Worm (Caenorhabditis elegans): ENCODE measurements around the gene C55C3.3.

Gene C55C3.3

ce11 chrIV:5650761-5651332 lies 34.2 kb upstream of the C55C3.3 start (continued):
- TF ChIP-seq Y48G9A.11 (GFP tag; IDR thresholded peaks at IDR 0.05) (no peak), aly-2 (tag; optimal IDR thresholded peaks at IDR 0.05) (no peak), T26A8.4 (GFP tag; IDR thresholded peaks at IDR 0.05) (peak; percentile 39; the same call in 1 of the 2 replicates), aha-1 (tag) (peak; percentile 52), mep-1 (tag; optimal IDR thresholded peaks at IDR 0.05) (peak; percentile 14), ctbp-1 (GFP tag; IDR thresholded peaks at IDR 0.05) (peak; percentile 25; the same call in 1 of the 2 replicates), attf-4 (tag; optimal IDR thresholded peaks at IDR 0.05) (no peak)

ce11 chrIV:5652811-5653483 lies 32.1 kb upstream of the C55C3.3 start:
- TF ChIP-seq daf-8 (GFP tag; IDR thresholded peaks at IDR 0.05): no peak
- peak; percentile 39; the same call in 1 of the 2 replicates for TF ChIP-seq snpc-1.2 (GFP tag; IDR thresholded peaks at IDR 0.05)
- peak; percentile 78 for TF ChIP-seq aha-1 (tag)
- peak; percentile 30 for TF ChIP-seq dve-1 (tag; optimal IDR thresholded peaks at IDR 0.05; ENCODE audit: insufficient read depth)
- no peak for TF ChIP-seq nhr-48 (tag; optimal IDR thresholded peaks at IDR 0.05)
- TF ChIP-seq T26A8.4 (GFP tag; IDR thresholded peaks at IDR 0.05): no peak
- TF ChIP-seq mxl-3 (GFP tag; optimal IDR thresholded peaks at IDR 0.05): no peak
- no peak for TF ChIP-seq attf-4 (tag; optimal IDR thresholded peaks at IDR 0.05)
- no peak for TF ChIP-seq set-16 (GFP tag; IDR thresholded peaks at IDR 0.05)
- no peak for TF ChIP-seq hif-1 (tag; optimal IDR thresholded peaks at IDR 0.05)
- TF ChIP-seq lin-38 (GFP tag; IDR thresholded peaks at IDR 0.05): no peak
- no peak for TF ChIP-seq nhr-76 (tag; optimal IDR thresholded peaks at IDR 0.05)
- no peak for TF ChIP-seq rbr-2 (tag; optimal IDR thresholded peaks at IDR 0.05)
- no peak for TF ChIP-seq fos-1 (tag; optimal IDR thresholded peaks at IDR 0.05)
- no peak for TF ChIP-seq lsy-2 (tag; optimal IDR thresholded peaks at IDR 0.05)
- TF ChIP-seq ceh-20 (GFP tag; IDR thresholded peaks at IDR 0.05): no peak
- TF ChIP-seq dmd-6 (GFP tag; IDR thresholded peaks at IDR 0.05): peak; percentile 35
- no peak for TF ChIP-seq daf-12 (tag; optimal IDR thresholded peaks at IDR 0.05)
- no peak for TF ChIP-seq ztf-7 (tag; optimal IDR thresholded peaks at IDR 0.05)
- TF ChIP-seq zfp-3 (GFP tag; conservative IDR thresholded peaks at IDR 0.05): 0 out of 2 replicates have a peak, but pooled peaks have one; percentile 50
- TF ChIP-seq zfp-2 (tag; optimal IDR thresholded peaks at IDR 0.05): no peak
- no peak for TF ChIP-seq nhr-11 (tag; optimal IDR thresholded peaks at IDR 0.05)
- TF ChIP-seq ceh-28 (tag; optimal IDR thresholded peaks at IDR 0.05): no peak
- TF ChIP-seq nhr-111 (GFP tag; optimal IDR thresholded peaks at IDR 0.05): no peak

ce11 chrIV:5653649-5654048 lies 31.4 kb upstream of the C55C3.3 start, which contains the start of gene clec-178:
Gene clec-178, plus strand, starts transcription at chrIV:5653949.
- TF ChIP-seq lin-1 (GFP tag; IDR thresholded peaks at IDR 0.05): no peak
- TF ChIP-seq aha-1 (tag): peak; percentile 63

ce11 chrIV:5654203-5654602 lies 30.9 kb upstream of the C55C3.3 start:
- TF ChIP-seq Y75B8A.6 (GFP tag; IDR thresholded peaks at IDR 0.05): no peak
- no peak for TF ChIP-seq rbr-2 (tag; optimal IDR thresholded peaks at IDR 0.05)
- TF ChIP-seq nhr-102 (tag; optimal IDR thresholded peaks at IDR 0.05): peak; percentile 9
- TF ChIP-seq zfp-2 (tag; optimal IDR thresholded peaks at IDR 0.05): no peak
- TF ChIP-seq dve-1 (tag; optimal IDR thresholded peaks at IDR 0.05; ENCODE audit: insufficient read depth): peak; percentile 68
- TF ChIP-seq lsy-2 (tag; optimal IDR thresholded peaks at IDR 0.05): no peak
- TF ChIP-seq nhr-77 (tag; optimal IDR thresholded peaks at IDR 0.05): peak; percentile 33
- no peak for TF ChIP-seq lir-3 (tag; optimal IDR thresholded peaks at IDR 0.05)
- no peak for TF ChIP-seq fos-1 (tag; optimal IDR thresholded peaks at IDR 0.05)
- TF ChIP-seq mdl-1 (tag; optimal IDR thresholded peaks at IDR 0.05): no peak
- no peak for TF ChIP-seq Y48G9A.11 (GFP tag; IDR thresholded peaks at IDR 0.05)
- no peak for TF ChIP-seq tra-1 (GFP tag; IDR thresholded peaks at IDR 0.05)
- no peak for TF ChIP-seq zip-11 (GFP tag; IDR thresholded peaks at IDR 0.05)
- no peak for TF ChIP-seq ztf-11 (tag; optimal IDR thresholded peaks at IDR 0.05)
- TF ChIP-seq nhr-28 (tag; optimal IDR thresholded peaks at IDR 0.05): peak; percentile 11
- 0 out of 2 replicates have a peak, but pooled peaks have one; percentile 39 for TF ChIP-seq lin-1 (GFP tag; IDR thresholded peaks at IDR 0.05)
- peak; percentile 19 for TF ChIP-seq mxl-3 (GFP tag; optimal IDR thresholded peaks at IDR 0.05)
- TF ChIP-seq T26A8.4 (GFP tag; IDR thresholded peaks at IDR 0.05): no peak
- no peak for TF ChIP-seq hmg-1.1 (GFP tag; IDR thresholded peaks at IDR 0.05)
- TF ChIP-seq egl-43 (GFP tag; IDR thresholded peaks at IDR 0.05): no peak
- TF ChIP-seq aly-2 (tag; optimal IDR thresholded peaks at IDR 0.05): no peak
- TF ChIP-seq D1046.2 (GFP tag; IDR thresholded peaks at IDR 0.05): no peak
- peak; percentile 78 for TF ChIP-seq hlh-11 (tag; optimal IDR thresholded peaks at IDR 0.05)
- no peak for TF ChIP-seq Y5F2A.4 (GFP tag; optimal IDR thresholded peaks at IDR 0.05)
- TF ChIP-seq ztf-7 (tag; optimal IDR thresholded peaks at IDR 0.05): no peak
- no peak for TF ChIP-seq nhr-42 (GFP tag; IDR thresholded peaks at IDR 0.05)
